Worm (Caenorhabditis elegans) whole organism, mixed stage, embryonic: ENCODE data around the gene unc-45.

ENCODE experiments used
- M03D4.4 ChIP-seq: sonication (generic microtip); optimal IDR thresholded peaks from 2 replicates; lab custom pipeline; 2017; ENCODE audit warnings: mild to moderate bottlenecking, missing genetic modification characterization, missing compliant biosample characterization
- bed-3 ChIP-seq: fragments of 200-800 bp; sonication (Bioruptor generic); optimal IDR thresholded peaks from 3 replicates; lab custom pipeline; 2018; ENCODE audit warnings: mild to moderate bottlenecking, missing genetic modification characterization, moderate library complexity, missing compliant biosample characterization
- blmp-1 ChIP-seq: fragments of 150-350 bp; optimal IDR thresholded peaks from 2 replicates; lab custom pipeline; 2014; ENCODE audit warnings: missing biosample characterization, missing genetic modification characterization
- ceh-39 ChIP-seq: fragments of 150-350 bp; optimal IDR thresholded peaks from 2 replicates; lab custom pipeline; 2014; ENCODE audit warnings: missing biosample characterization, missing genetic modification characterization
- ceh-43 ChIP-seq: fragments of 200-800 bp; sonication (Bioruptor generic); optimal IDR thresholded peaks from 2 replicates; lab custom pipeline; 2018; ENCODE audit warnings: mild to moderate bottlenecking, missing genetic modification characterization, moderate library complexity, missing compliant biosample characterization
- ceh-83 ChIP-seq: fragments of 200-800 bp; sonication (Bioruptor generic); optimal IDR thresholded peaks from 2 replicates; lab custom pipeline; 2018; ENCODE audit warnings: mild to moderate bottlenecking, missing genetic modification characterization, missing compliant biosample characterization
- ces-1 ChIP-seq: fragments of 150-350 bp; optimal IDR thresholded peaks from 2 replicates; lab custom pipeline; 2014; ENCODE audit warnings: missing biosample characterization, missing genetic modification reagents, missing genetic modification characterization
- cnd-1 ChIP-seq: fragments of 200-800 bp; sonication (Bioruptor generic); optimal IDR thresholded peaks from 2 replicates; lab custom pipeline; 2018; ENCODE audit warnings: mild to moderate bottlenecking, missing genetic modification characterization, missing compliant biosample characterization
- drap-1 ChIP-seq: fragments of 200-800 bp; sonication (Bioruptor generic); optimal IDR thresholded peaks from 3 replicates; lab custom pipeline; 2018; ENCODE audit warnings: mild to moderate bottlenecking, missing genetic modification characterization, missing compliant biosample characterization
- elt-1 ChIP-seq: sonication (generic microtip); optimal IDR thresholded peaks from 2 replicates; lab custom pipeline; 2017; ENCODE audit warnings: missing genetic modification characterization, mild to moderate bottlenecking, missing compliant biosample characterization, antibody characterized with exemption, moderate library complexity, borderline replicate concordance; ENCODE audit not compliant: insufficient read depth
- elt-3 ChIP-seq: fragments of 150-350 bp; optimal IDR thresholded peaks from 2 replicates; lab custom pipeline; 2014; ENCODE audit warnings: missing biosample characterization, missing genetic modification characterization
- flh-1 ChIP-seq: fragments of 200-800 bp; sonication (Bioruptor generic); optimal IDR thresholded peaks from 2 replicates; lab custom pipeline; 2018; ENCODE audit warnings: mild to moderate bottlenecking, missing genetic modification characterization, moderate library complexity, missing compliant biosample characterization
- ham-2 ChIP-seq: fragments of 200-800 bp; sonication (Bioruptor generic); optimal IDR thresholded peaks from 2 replicates; lab custom pipeline; 2018; ENCODE audit warnings: mild to moderate bottlenecking, missing genetic modification characterization, missing compliant biosample characterization
- lin-13 ChIP-seq: fragments of 150-350 bp; optimal IDR thresholded peaks from 2 replicates; lab custom pipeline; 2014; ENCODE audit warnings: missing biosample characterization, missing genetic modification characterization
- lin-32 ChIP-seq: fragments of 200-800 bp; sonication (Bioruptor generic); optimal IDR thresholded peaks from 2 replicates; lab custom pipeline; 2018; ENCODE audit warnings: mild to moderate bottlenecking, missing genetic modification characterization, missing compliant biosample characterization
- lsy-2 ChIP-seq: fragments of 150-350 bp; optimal IDR thresholded peaks from 2 replicates; lab custom pipeline; 2014; ENCODE audit warnings: missing biosample characterization, missing genetic modification characterization
- mab-5 ChIP-seq: fragments of 150-350 bp; optimal IDR thresholded peaks from 2 replicates; lab custom pipeline; 2014; ENCODE audit warnings: missing biosample characterization, missing genetic modification characterization
- mls-2 ChIP-seq: sonication (generic microtip); optimal IDR thresholded peaks from 2 replicates; lab custom pipeline; 2016; ENCODE audit warnings: mild to moderate bottlenecking, missing genetic modification characterization, moderate library complexity, missing compliant biosample characterization
- nhr-12 ChIP-seq: fragments of 150-350 bp; optimal IDR thresholded peaks from 2 replicates; lab custom pipeline; 2014; ENCODE audit warnings: missing biosample characterization, missing genetic modification characterization
- nhr-2 ChIP-seq: fragments of 150-350 bp; optimal IDR thresholded peaks from 2 replicates; lab custom pipeline; 2014; ENCODE audit warnings: missing biosample characterization, missing genetic modification characterization
- nhr-237 ChIP-seq: fragments of 150-350 bp; optimal IDR thresholded peaks from 2 replicates; lab custom pipeline; 2014; ENCODE audit warnings: missing biosample characterization, missing genetic modification characterization
- nhr-28 ChIP-seq: fragments of 150-350 bp; optimal IDR thresholded peaks from 2 replicates; lab custom pipeline; 2014; ENCODE audit warnings: missing biosample characterization, missing genetic modification characterization
- nhr-76 ChIP-seq: sonication (generic microtip); optimal IDR thresholded peaks from 2 replicates; lab custom pipeline; 2017; ENCODE audit warnings: missing biosample characterization, missing genetic modification characterization
- pha-4 ChIP-seq: fragments of 150-350 bp; optimal IDR thresholded peaks from 2 replicates; lab custom pipeline; 2018; ENCODE audit warnings: missing biosample characterization, missing genetic modification reagents, missing genetic modification characterization
- sem-2 ChIP-seq: fragments of 200-800 bp; sonication (Bioruptor generic); optimal IDR thresholded peaks from 2 replicates; lab custom pipeline; 2018; ENCODE audit warnings: mild to moderate bottlenecking, missing genetic modification characterization, missing compliant biosample characterization
- snpc-4 ChIP-seq: fragments of 150-350 bp; optimal IDR thresholded peaks from 2 replicates; lab custom pipeline; 2014; ENCODE audit warnings: missing biosample characterization, missing genetic modification characterization
- sptf-1 ChIP-seq: sonication (generic microtip); optimal IDR thresholded peaks from 2 replicates; lab custom pipeline; 2017; ENCODE audit warnings: mild to moderate bottlenecking, missing genetic modification characterization, moderate library complexity, missing compliant biosample characterization
- tbx-8 ChIP-seq: fragments of 200-800 bp; sonication (Bioruptor generic); optimal IDR thresholded peaks from 2 replicates; lab custom pipeline; 2018; ENCODE audit warnings: mild to moderate bottlenecking, missing genetic modification characterization, moderate library complexity, missing compliant biosample characterization
- unc-39 ChIP-seq: fragments of 150-350 bp; optimal IDR thresholded peaks from 2 replicates; lab custom pipeline; 2014; ENCODE audit warnings: missing biosample characterization, missing genetic modification characterization
- unc-62 ChIP-seq: fragments of 150-350 bp; optimal IDR thresholded peaks from 2 replicates; lab custom pipeline; 2014; ENCODE audit warnings: missing biosample characterization, missing genetic modification reagents, missing genetic modification characterization
- zip-8 ChIP-seq: fragments of 150-350 bp; optimal IDR thresholded peaks from 2 replicates; lab custom pipeline; 2014; ENCODE audit warnings: missing biosample characterization, missing genetic modification characterization
- ztf-11 ChIP-seq: fragments of 150-350 bp; optimal IDR thresholded peaks from 2 replicates; lab custom pipeline; 2014; ENCODE audit warnings: missing biosample characterization, missing genetic modification characterization

unc-45 gene

ce11 chrIII:491090-491597 lies at the start of gene unc-45:
Gene unc-45, plus strand, starts transcription at chrIII:491547.
- TF ChIP-seq ceh-43: no peak
- no peak for TF ChIP-seq cnd-1 (tag; lab: Kevin White, UChicago)
- TF ChIP-seq blmp-1 (tag; lab: Kevin White, UChicago): no peak
- peak; percentile 28 for TF ChIP-seq lsy-2
- TF ChIP-seq nhr-76 (tag; lab: Kevin White, UChicago): no peak
- no peak for TF ChIP-seq bed-3 (GFP tag; lab: Kevin White, UChicago)
- TF ChIP-seq sptf-1: no peak
- TF ChIP-seq lin-13 (tag; lab: Kevin White, UChicago): no peak
- peak; percentile 38 for TF ChIP-seq ces-1 (GFP tag; lab: Kevin White, UChicago)
- no peak for TF ChIP-seq mls-2

ce11 chrIII:444101-444500 lies 47.2 kb upstream of the unc-45 start, which contains the start of gene Y55B1BR.8:
Gene Y55B1BR.8, plus strand, starts transcription at chrIII:444401.
- TF ChIP-seq cnd-1 (tag; lab: Kevin White, UChicago) (no peak), lin-13 (tag; lab: Kevin White, UChicago) (no peak), nhr-12 (tag; lab: Kevin White, UChicago) (no peak), lin-32 (GFP tag; lab: Kevin White, UChicago) (no peak), nhr-2 (tag; lab: Kevin White, UChicago) (no peak), zip-8 (no peak), pha-4 (tag; lab: Kevin White, UChicago) (no peak), unc-62 (GFP tag; lab: Kevin White, UChicago) (no peak), ces-1 (GFP tag; lab: Kevin White, UChicago) (no peak), flh-1 (GFP tag; lab: Kevin White, UChicago) (no peak), lsy-2 (no peak), unc-39 (tag; lab: Kevin White, UChicago) (no peak), nhr-237 (tag; lab: Kevin White, UChicago) (no peak), mls-2 (no peak), snpc-4 (no peak), ztf-11 (tag; lab: Kevin White, UChicago) (no peak)

- TF ChIP-seq sem-2 (GFP tag; lab: Kevin White, UChicago) (peak; percentile 53), ceh-43 (peak; percentile 19), M03D4.4 (tag; lab: Kevin White, UChicago) (peak; percentile 75), flh-1 (GFP tag; lab: Kevin White, UChicago) (peak; percentile 25), ceh-83 (peak; percentile 9), mls-2 (peak; percentile 58), cnd-1 (tag; lab: Kevin White, UChicago) (peak; percentile 65), sptf-1 (peak; percentile 73), lin-32 (GFP tag; lab: Kevin White, UChicago) (peak; percentile 66), drap-1 (GFP tag; lab: Kevin White, UChicago) (peak; percentile 60), ham-2 (GFP tag; lab: Kevin White, UChicago) (peak; percentile 15)
Measured at ce11 chrIII:445515-445914, 45.8 kb upstream of the unc-45 start.

- TF ChIP-seq unc-39 (tag; lab: Kevin White, UChicago): no peak
- TF ChIP-seq mab-5 (tag; lab: Kevin White, UChicago): no peak
- no peak for TF ChIP-seq elt-3 (tag; lab: Kevin White, UChicago)
- no peak for TF ChIP-seq ztf-11 (tag; lab: Kevin White, UChicago)
- TF ChIP-seq unc-62 (GFP tag; lab: Kevin White, UChicago): no peak
- no peak for TF ChIP-seq tbx-8
- no peak for TF ChIP-seq ceh-83
- TF ChIP-seq snpc-4: no peak
- no peak for TF ChIP-seq mls-2
- no peak for TF ChIP-seq nhr-28 (tag; lab: Kevin White, UChicago)
- TF ChIP-seq pha-4 (tag; lab: Kevin White, UChicago): no peak
- TF ChIP-seq ceh-39 (tag; lab: Kevin White, UChicago): no peak
- no peak for TF ChIP-seq sptf-1
- TF ChIP-seq lin-32 (GFP tag; lab: Kevin White, UChicago): no peak
- TF ChIP-seq, all 35 proteins: peak for 0
Measured at ce11 chrIII:446860-447259, 44.5 kb upstream of the unc-45 start.

ce11 chrIII:455793-456192 lies 35.6 kb upstream of the unc-45 start:
- TF ChIP-seq elt-1 (tag; lab: Kevin White, UChicago) (no peak), mls-2 (no peak), ces-1 (GFP tag; lab: Kevin White, UChicago) (peak; percentile 16)
